Worm (Caenorhabditis elegans): Measurements from ENCODE around the gene F54D10.5.

DNA sequence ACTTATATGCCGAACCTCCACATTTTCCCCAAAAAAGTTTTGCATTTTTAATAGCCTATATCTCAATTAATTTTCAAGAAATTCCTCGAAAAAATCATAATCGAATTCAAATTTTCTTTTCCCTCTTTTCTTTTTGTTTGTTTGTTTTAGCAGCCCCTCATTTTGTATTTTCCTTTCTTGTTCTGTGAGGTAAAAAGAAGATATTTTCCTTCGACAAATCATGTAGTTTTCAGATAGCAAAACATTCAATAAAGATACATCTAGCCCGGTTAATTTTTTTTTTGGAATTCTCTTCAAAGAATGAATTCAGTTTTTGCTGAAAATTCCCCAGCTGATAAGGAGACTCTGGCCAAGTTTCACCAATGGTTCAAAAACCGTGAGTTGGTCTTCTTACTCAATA, 32.3 kb downstream of the F54D10.5 start, which contains the start of gene T24E12.3:
- TF ChIP-seq nhr-12 (tag; optimal IDR thresholded peaks at IDR 0.05), result no peak
- no peak for TF ChIP-seq lin-15B (tag; optimal IDR thresholded peaks at IDR 0.05)
- no peak for TF ChIP-seq lsy-2 (tag; optimal IDR thresholded peaks at IDR 0.05)
- no peak for TF ChIP-seq hlh-17 (GFP tag; optimal IDR thresholded peaks at IDR 0.05; ENCODE audit: borderline replicate concordance)
- TF ChIP-seq snpc-4 (tag; optimal IDR thresholded peaks at IDR 0.05), result no peak
- TF ChIP-seq lin-13 (GFP tag; optimal IDR thresholded peaks at IDR 0.05), result no peak
- TF ChIP-seq dpl-1 (GFP tag; optimal IDR thresholded peaks at IDR 0.05), result no peak
- TF ChIP-seq nhr-11 (tag; optimal IDR thresholded peaks at IDR 0.05), result no peak
- no peak for TF ChIP-seq ceh-8 (GFP tag; optimal IDR thresholded peaks at IDR 0.05)
- TF ChIP-seq isw-1 (GFP tag; IDR thresholded peaks at IDR 0.05), result no peak
- no peak for TF ChIP-seq ztf-11 (tag; optimal IDR thresholded peaks at IDR 0.05)
- TF ChIP-seq fos-1 (tag; optimal IDR thresholded peaks at IDR 0.05), result no peak
- no peak for TF ChIP-seq egl-13 (tag; optimal IDR thresholded peaks at IDR 0.05)
- TF ChIP-seq nhr-76 (tag; optimal IDR thresholded peaks at IDR 0.05), result no peak
